Worm (Caenorhabditis elegans) whole organism, L1 larva: ENCODE measurements around the gene F07C3.16.

ENCODE experiments used
- mef-2 ChIP-seq: fragments of 150-350 bp; optimal IDR thresholded peaks from 2 replicates; lab custom pipeline; 2014; ENCODE audit warnings: missing biosample characterization, missing genetic modification characterization
- mep-1 ChIP-seq: fragments of 150-350 bp; optimal IDR thresholded peaks from 2 replicates; lab custom pipeline; 2014; ENCODE audit warnings: missing biosample characterization, missing genetic modification characterization
- xbp-1 ChIP-seq: sonication (generic microtip); optimal IDR thresholded peaks from 2 replicates; lab custom pipeline; 2016; ENCODE audit warnings: missing genetic modification characterization, missing compliant biosample characterization

- TF ChIP-seq mef-2 (tag; lab: Kevin White, UChicago) (no peak), mep-1 (tag; lab: Kevin White, UChicago) (no peak), xbp-1 (no peak)
These were observed 36.0 kb upstream of the F07C3.16 start for ce11 chrV:9293359-9293758.
